Fruit fly (Drosophila melanogaster): Measurements from ENCODE around the gene CG12522.

The CG12522 gene

dm6 chr3L:11107432-11107831, 603 bp upstream of the CG12522 start, which contains the start of gene CG32073:
TSS of gene CG32073 (minus strand) at chr3L:11107582.
- TF ChIP-seq h (optimal IDR thresholded peaks at IDR 0.05) = no peak
- TF ChIP-seq Myc (optimal IDR thresholded peaks at IDR 0.05) = no peak
- no peak for TF ChIP-seq psq (optimal IDR thresholded peaks at IDR 0.05)
- no peak for TF ChIP-seq Sin3A (optimal IDR thresholded peaks at IDR 0.05)
- no peak for TF ChIP-seq insv (optimal IDR thresholded peaks at IDR 0.05)
- TF ChIP-seq ttk (optimal IDR thresholded peaks at IDR 0.05) = no peak

DNA sequence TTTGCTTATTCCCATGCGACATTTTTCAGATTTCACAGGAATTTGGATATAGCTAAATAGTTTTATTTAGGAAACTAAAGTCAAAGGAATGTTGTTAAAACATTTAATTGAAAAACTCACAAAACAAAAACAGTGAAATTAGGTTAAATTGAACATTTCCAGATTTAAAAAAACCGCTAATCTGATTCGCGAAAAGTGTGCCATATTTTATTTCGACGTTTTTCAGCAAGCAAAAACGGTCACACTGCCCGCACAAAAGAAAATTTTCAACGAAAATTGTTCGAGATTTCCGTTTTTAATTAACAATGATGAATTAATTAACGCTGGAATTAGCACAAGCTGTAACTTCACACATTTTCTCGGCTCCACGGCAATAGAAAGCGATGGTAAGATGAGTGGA, 1.4 kb downstream of the CG12522 start, which contains the start of the genes CG34012 and emei:
Gene CG34012 (minus strand): TSS at position 52 of the 400 bp plus-strand sequence.
Gene emei (plus strand): TSS at position 237 of the 400 bp plus-strand sequence.
- TF ChIP-seq ttk (optimal IDR thresholded peaks at IDR 0.05) (no peak), Sin3A (optimal IDR thresholded peaks at IDR 0.05) (no peak), psq (optimal IDR thresholded peaks at IDR 0.05) (no peak), insv (optimal IDR thresholded peaks at IDR 0.05) (no peak), h (optimal IDR thresholded peaks at IDR 0.05) (no peak), Myc (optimal IDR thresholded peaks at IDR 0.05) (no peak)

DNA sequence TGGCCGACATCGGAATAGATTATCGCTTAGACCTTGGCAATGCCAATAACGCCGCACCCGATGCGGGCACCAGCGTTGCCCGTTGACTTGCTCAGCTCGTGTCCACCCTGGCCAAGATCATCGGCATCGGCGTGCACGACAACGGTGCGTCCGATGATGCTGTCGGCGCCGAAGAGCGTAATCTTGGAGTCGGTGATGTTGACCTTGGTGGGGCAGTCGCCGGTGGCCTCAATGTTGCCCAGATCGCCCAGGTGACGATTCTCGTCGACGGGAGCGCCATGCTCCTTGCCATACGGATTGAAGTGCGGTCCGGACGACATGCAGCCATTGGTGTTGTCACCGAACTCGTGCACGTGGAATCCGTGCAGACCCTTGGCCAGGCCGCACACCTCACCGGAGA, 4.4 kb downstream of the CG12522 start:
- TF ChIP-seq insv (optimal IDR thresholded peaks at IDR 0.05) (no peak), Myc (optimal IDR thresholded peaks at IDR 0.05) (no peak), psq (optimal IDR thresholded peaks at IDR 0.05) (no peak), ttk (optimal IDR thresholded peaks at IDR 0.05) (no peak), Sin3A (optimal IDR thresholded peaks at IDR 0.05) (no peak), h (optimal IDR thresholded peaks at IDR 0.05) (no peak)

- TF ChIP-seq Sin3A (optimal IDR thresholded peaks at IDR 0.05) = no peak
- no peak for TF ChIP-seq psq (optimal IDR thresholded peaks at IDR 0.05)
- no peak for TF ChIP-seq ttk (optimal IDR thresholded peaks at IDR 0.05)
Measured at dm6 chr3L:11113198-11114197, 5.5 kb downstream of the CG12522 start, which contains the start of gene Sod1. TSS of gene Sod1 (minus strand) at chr3L:11113740.

DNA sequence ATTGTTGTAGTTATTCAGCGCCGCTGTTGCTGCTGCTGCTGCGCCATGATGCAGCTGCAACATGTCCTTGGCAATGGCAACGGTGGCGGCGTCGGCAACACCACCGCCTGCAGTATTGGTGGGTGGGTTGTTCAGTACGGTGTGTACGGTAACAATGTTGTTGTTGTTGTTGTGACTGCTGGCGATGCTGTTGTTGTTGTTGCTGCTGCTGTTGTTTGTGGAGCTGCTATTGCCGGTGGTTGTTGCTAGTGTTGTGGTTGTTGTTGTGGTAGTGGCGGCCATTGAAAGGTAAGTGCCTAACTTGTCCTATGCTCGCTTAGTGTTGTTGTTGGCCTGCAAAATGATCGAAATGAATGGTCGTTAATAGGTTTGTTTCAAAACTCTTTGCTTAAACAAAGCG, 9.7 kb downstream of the CG12522 start:
- TF ChIP-seq insv (optimal IDR thresholded peaks at IDR 0.05) = no peak
- no peak for TF ChIP-seq psq (optimal IDR thresholded peaks at IDR 0.05)
- TF ChIP-seq Sin3A (optimal IDR thresholded peaks at IDR 0.05) = no peak
- no peak for TF ChIP-seq ttk (optimal IDR thresholded peaks at IDR 0.05)
- TF ChIP-seq h (optimal IDR thresholded peaks at IDR 0.05) = no peak
- no peak for TF ChIP-seq Myc (optimal IDR thresholded peaks at IDR 0.05)

DNA sequence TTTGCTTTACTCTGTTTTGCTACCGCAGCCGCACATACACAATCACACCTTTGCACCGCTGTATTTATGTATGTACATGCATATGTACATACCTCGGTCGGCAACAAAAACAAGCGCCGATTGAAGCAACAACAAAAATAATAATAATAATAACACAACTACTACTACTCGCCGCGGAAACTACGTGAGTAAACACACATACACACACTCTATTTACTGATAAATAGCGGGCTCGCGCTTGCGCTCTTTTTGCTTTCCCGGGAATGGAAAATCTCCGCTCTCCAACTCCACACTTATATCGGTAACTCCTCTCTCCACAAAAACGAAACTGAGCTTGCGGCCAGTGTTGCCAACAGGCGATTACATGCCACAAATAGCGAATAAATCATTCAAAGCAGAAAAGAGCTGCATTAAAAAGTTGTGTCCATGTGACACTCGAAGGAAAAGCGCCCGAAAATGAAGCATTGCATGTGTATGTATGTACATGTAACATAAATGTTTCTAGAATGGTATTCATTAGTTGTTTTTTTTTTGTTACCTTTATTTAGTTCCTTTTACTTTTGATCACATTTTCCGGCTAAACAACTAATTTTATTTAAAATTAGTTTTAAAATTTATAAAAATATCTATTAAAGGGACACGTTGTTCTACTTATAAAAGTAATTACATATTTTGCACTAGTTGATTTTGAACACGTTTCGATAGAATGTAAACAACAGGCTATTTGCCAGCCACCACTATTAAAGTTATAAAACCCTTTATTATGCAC, 10.8 kb downstream of the CG12522 start:
- TF ChIP-seq Myc (optimal IDR thresholded peaks at IDR 0.05) (no peak), psq (optimal IDR thresholded peaks at IDR 0.05) (no peak), h (optimal IDR thresholded peaks at IDR 0.05) (no peak), ttk (optimal IDR thresholded peaks at IDR 0.05) (no peak), insv (optimal IDR thresholded peaks at IDR 0.05) (no peak), Sin3A (optimal IDR thresholded peaks at IDR 0.05) (no peak)

dm6 chr3L:11119396-11119900, 11.4 kb downstream of the CG12522 start:
- TF ChIP-seq insv (optimal IDR thresholded peaks at IDR 0.05) = no peak
- no peak for TF ChIP-seq h (optimal IDR thresholded peaks at IDR 0.05)
- TF ChIP-seq ttk (optimal IDR thresholded peaks at IDR 0.05) = no peak
- no peak for TF ChIP-seq psq (optimal IDR thresholded peaks at IDR 0.05)
- TF ChIP-seq Myc (optimal IDR thresholded peaks at IDR 0.05) = no peak
- no peak for TF ChIP-seq Sin3A (optimal IDR thresholded peaks at IDR 0.05)

DNA sequence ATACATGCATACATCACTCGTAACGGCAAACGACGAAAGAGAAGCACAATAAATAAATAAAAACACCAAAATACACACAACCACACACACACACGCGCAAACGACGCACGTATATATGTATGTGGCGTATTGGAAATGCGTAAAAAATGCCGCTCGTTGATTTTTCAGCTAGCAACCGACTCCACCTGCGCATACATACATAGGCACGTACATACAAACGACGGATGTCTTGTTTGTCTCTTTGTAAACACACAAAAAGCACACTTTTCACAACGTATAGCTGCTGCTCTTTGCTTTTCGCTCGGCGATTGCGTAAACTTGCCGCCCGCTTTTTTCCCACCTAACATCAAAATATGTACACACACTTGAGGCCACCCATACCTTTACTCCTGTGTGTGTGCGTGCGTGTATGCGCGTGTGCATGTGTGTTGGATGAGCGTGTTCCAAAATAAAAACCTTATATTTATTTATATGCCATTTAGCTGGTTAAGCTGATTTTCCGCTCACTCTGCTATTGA, 11.9 kb downstream of the CG12522 start:
- TF ChIP-seq insv (optimal IDR thresholded peaks at IDR 0.05) = no peak
- TF ChIP-seq Myc (optimal IDR thresholded peaks at IDR 0.05) = no peak

DNA sequence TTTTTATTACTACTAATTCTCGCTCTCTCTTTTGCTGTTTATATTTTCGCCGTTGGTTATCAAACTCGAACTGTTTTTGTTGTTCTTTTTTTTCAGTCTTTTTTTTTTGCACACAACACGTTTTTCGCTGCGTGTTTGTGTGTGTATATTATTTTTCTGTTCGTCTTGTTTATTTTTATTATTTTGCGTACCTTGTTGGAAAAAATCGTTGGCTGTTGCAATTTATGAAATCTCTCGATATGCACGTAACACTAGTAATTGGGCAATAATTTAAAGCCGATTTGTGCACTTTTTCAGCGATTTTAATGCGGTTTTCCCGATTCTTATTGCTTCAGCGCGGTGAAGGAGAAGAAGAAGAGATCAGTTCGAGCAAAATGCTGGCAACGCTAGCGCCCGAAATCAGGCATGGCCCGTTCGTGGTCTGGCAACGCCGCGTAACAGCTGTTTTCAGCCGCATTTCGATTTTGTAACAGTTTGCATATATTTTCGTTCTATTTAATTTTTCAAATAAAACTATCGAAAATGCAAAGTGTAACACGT, 12.5 kb downstream of the CG12522 start, which contains the start of the genes FoxK and mRpL2:
Gene FoxK (minus strand): TSS at position 365 of the 540 bp plus-strand sequence.
Gene mRpL2 (plus strand): TSS at position 429 of the 540 bp plus-strand sequence.
- TF ChIP-seq ttk (optimal IDR thresholded peaks at IDR 0.05) (no peak), Sin3A (optimal IDR thresholded peaks at IDR 0.05) (no peak), insv (optimal IDR thresholded peaks at IDR 0.05) (no peak), Myc (optimal IDR thresholded peaks at IDR 0.05) (no peak), psq (optimal IDR thresholded peaks at IDR 0.05) (no peak), h (optimal IDR thresholded peaks at IDR 0.05) (no peak)

- TF ChIP-seq ttk (optimal IDR thresholded peaks at IDR 0.05) (no peak), Sin3A (optimal IDR thresholded peaks at IDR 0.05) (no peak), insv (optimal IDR thresholded peaks at IDR 0.05) (no peak), h (optimal IDR thresholded peaks at IDR 0.05) (no peak), psq (optimal IDR thresholded peaks at IDR 0.05) (no peak), Myc (optimal IDR thresholded peaks at IDR 0.05) (no peak)
Measured at dm6 chr3L:11123088-11123487, 15.1 kb downstream of the CG12522 start, which contains the start of the genes Ufd1 and NaPi-III. TSS of gene Ufd1 (minus strand) at chr3L:11123216. TSS of gene NaPi-III (plus strand) at chr3L:11123348.

dm6 chr3L:11123598-11124284, 15.7 kb downstream of the CG12522 start:
- TF ChIP-seq Sin3A (optimal IDR thresholded peaks at IDR 0.05) = no peak
- no peak for TF ChIP-seq insv (optimal IDR thresholded peaks at IDR 0.05)
- no peak for TF ChIP-seq Myc (optimal IDR thresholded peaks at IDR 0.05)
- TF ChIP-seq psq (optimal IDR thresholded peaks at IDR 0.05) = no peak
- TF ChIP-seq ttk (optimal IDR thresholded peaks at IDR 0.05) = no peak
- TF ChIP-seq h (optimal IDR thresholded peaks at IDR 0.05) = no peak
